Worm (Caenorhabditis elegans) whole organism, midembryonic: ENCODE results near the gene B0001.8.

Experiments used
- T22C8.4 ChIP-seq: fragments of 200-800 bp; sonication (Bioruptor generic); IDR thresholded peaks from 2 replicates; pipeline ENCODE4 v1.3.6; 2022; ENCODE audit warnings: missing genetic modification characterization, missing compliant biosample characterization
- cog-1 ChIP-seq: sonication (generic microtip); optimal IDR thresholded peaks from 2 replicates; lab custom pipeline; 2016; ENCODE audit warnings: missing genetic modification characterization, missing compliant biosample characterization
- flt-1 ChIP-seq: fragments of 200-800 bp; sonication (Bioruptor generic); IDR thresholded peaks from 2 replicates; pipeline ENCODE4 v1.3.6; 2022; ENCODE audit warnings: missing genetic modification characterization, missing compliant biosample characterization
- klf-2 ChIP-seq: fragments of 200-800 bp; sonication (Bioruptor generic); conservative IDR thresholded peaks from 2 replicates; pipeline ENCODE4 v1.3.6; 2022; ENCODE audit warnings: missing genetic modification reagents, missing genetic modification characterization, missing compliant biosample characterization
- med-1 ChIP-seq: sonication (generic microtip); optimal IDR thresholded peaks from 2 replicates; lab custom pipeline; 2017; ENCODE audit warnings: missing genetic modification characterization, mild to moderate bottlenecking, missing compliant biosample characterization, antibody characterized with exemption, missing genetic modification reagents; ENCODE audit not compliant: insufficient read depth
- ref-1 ChIP-seq: fragments of 200-800 bp; sonication (Bioruptor generic); conservative IDR thresholded peaks from 2 replicates; pipeline ENCODE4 v1.3.6; 2022; ENCODE audit warnings: missing genetic modification reagents, missing genetic modification characterization, missing compliant biosample characterization
- ztf-23 ChIP-seq: fragments of 200-800 bp; sonication (Bioruptor generic); IDR thresholded peaks from 2 replicates; pipeline ENCODE4 v1.3.6; 2022; ENCODE audit warnings: missing genetic modification reagents, missing genetic modification characterization, missing compliant biosample characterization

- TF ChIP-seq T22C8.4 (GFP tag; lab: Robert Waterston, UW) (no peak), ztf-23 (GFP tag; lab: Robert Waterston, UW) (no peak), flt-1 (GFP tag; lab: Robert Waterston, UW) (no peak), cog-1 (no peak), ref-1 (no peak), med-1 (GFP tag; lab: Kevin White, UChicago) (no peak), klf-2 (GFP tag; lab: Robert Waterston, UW) (no peak)
Measured at ce11 chrIV:12154195-12154677, 13.4 kb upstream of the B0001.8 start, which contains the start of gene B0001.7.
